Fruit fly (Drosophila melanogaster): Measurements from ENCODE around the gene CG4678.

Gene CG4678

DNA sequence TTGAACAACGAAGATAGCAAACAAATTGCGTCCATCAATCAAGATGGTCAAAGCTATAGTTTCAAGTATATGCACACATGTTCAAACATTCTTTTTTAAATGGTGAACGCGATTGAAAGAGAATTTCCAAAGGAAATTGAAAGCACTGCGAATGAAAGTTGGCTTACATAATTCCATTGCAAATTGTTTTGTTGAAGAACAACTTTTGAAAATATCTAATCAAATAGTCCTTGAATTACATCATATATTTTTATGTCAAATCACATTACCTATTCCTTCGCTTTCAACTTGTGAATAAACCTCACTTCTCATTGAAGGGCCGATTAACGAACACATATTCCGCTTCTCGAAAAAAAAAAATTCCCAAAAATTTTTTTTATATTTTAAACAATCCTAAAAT is 44.7 kb downstream of the CG4678 start, which contains the start of gene CG32568:
Gene CG32568 (plus strand): TSS at position 301 of the 400 bp plus-strand sequence.
- TF ChIP-seq lola (GFP tag; optimal IDR thresholded peaks at IDR 0.05) (no peak), Abd-B (GFP tag; optimal IDR thresholded peaks at IDR 0.05) (no peak), HLH106 (tag; optimal IDR thresholded peaks at IDR 0.05) (no peak), dmrt93B (GFP tag; optimal IDR thresholded peaks at IDR 0.05) (no peak), GATAd (GFP tag; optimal IDR thresholded peaks at IDR 0.05) (no peak), Jra (GFP tag; optimal IDR thresholded peaks at IDR 0.05) (no peak), usp (GFP tag; optimal IDR thresholded peaks at IDR 0.05) (no peak), brk (GFP tag; optimal IDR thresholded peaks at IDR 0.05) (no peak), Myc (optimal IDR thresholded peaks at IDR 0.05) (no peak), N (GFP tag; optimal IDR thresholded peaks at IDR 0.05) (no peak), Dfd (GFP tag; optimal IDR thresholded peaks at IDR 0.05) (no peak), Vsx2 (GFP tag; optimal IDR thresholded peaks at IDR 0.05; ENCODE audit: partially characterized antibody) (no peak), fru (GFP tag; optimal IDR thresholded peaks at IDR 0.05) (no peak), psq (GFP tag; optimal IDR thresholded peaks at IDR 0.05) (no peak), rgr (GFP tag; optimal IDR thresholded peaks at IDR 0.05) (no peak), tai (GFP tag; optimal IDR thresholded peaks at IDR 0.05) (no peak), CrebA (GFP tag; optimal IDR thresholded peaks at IDR 0.05; ENCODE audit: borderline replicate concordance) (no peak), br (GFP tag; optimal IDR thresholded peaks at IDR 0.05) (no peak), dsf (GFP tag; optimal IDR thresholded peaks at IDR 0.05; ENCODE audit: borderline replicate concordance) (no peak), woc (GFP tag; optimal IDR thresholded peaks at IDR 0.05) (no peak)

- TF ChIP-seq dl (GFP tag; optimal IDR thresholded peaks at IDR 0.05; ENCODE audit: insufficient read depth in 1 of 2, partially characterized antibody in 2 of 2) (no peak), Mio (GFP tag; optimal IDR thresholded peaks at IDR 0.05) (no peak), Vsx2 (GFP tag; optimal IDR thresholded peaks at IDR 0.05; ENCODE audit: partially characterized antibody) (no peak), HLH106 (tag; optimal IDR thresholded peaks at IDR 0.05) (no peak), Dif (GFP tag; optimal IDR thresholded peaks at IDR 0.05; ENCODE audit: partially characterized antibody) (no peak), foxo (GFP tag; optimal IDR thresholded peaks at IDR 0.05) (no peak), jim (GFP tag; optimal IDR thresholded peaks at IDR 0.05) (no peak), GATAd (GFP tag; optimal IDR thresholded peaks at IDR 0.05) (no peak), sage (GFP tag; optimal IDR thresholded peaks at IDR 0.05) (no peak), sv (GFP tag; optimal IDR thresholded peaks at IDR 0.05) (no peak), dsf (GFP tag; optimal IDR thresholded peaks at IDR 0.05; ENCODE audit: borderline replicate concordance) (no peak), OdsH (GFP tag; optimal IDR thresholded peaks at IDR 0.05) (no peak), dmrt93B (GFP tag; optimal IDR thresholded peaks at IDR 0.05) (no peak), psq (GFP tag; optimal IDR thresholded peaks at IDR 0.05) (no peak)
Measured at dm6 chrX:16742547-16742946, 46.6 kb downstream of the CG4678 start, which contains the start of gene Twdlalpha. Twdlalpha (plus strand) TSS chrX:16742847.

- TF ChIP-seq usp (GFP tag; optimal IDR thresholded peaks at IDR 0.05) (no peak), Hr83 (GFP tag; optimal IDR thresholded peaks at IDR 0.05; ENCODE audit: poor library complexity, severe bottlenecking) (no peak), Myc (optimal IDR thresholded peaks at IDR 0.05) (peak; percentile 20), Abd-B (GFP tag; optimal IDR thresholded peaks at IDR 0.05) (no peak), Hr78 (GFP tag; optimal IDR thresholded peaks at IDR 0.05) (no peak), Vsx2 (GFP tag; optimal IDR thresholded peaks at IDR 0.05; ENCODE audit: partially characterized antibody) (peak; percentile 26), Dif (GFP tag; optimal IDR thresholded peaks at IDR 0.05; ENCODE audit: partially characterized antibody) (peak; percentile 54), Dfd (GFP tag; optimal IDR thresholded peaks at IDR 0.05) (no peak), CG9705 (GFP tag; optimal IDR thresholded peaks at IDR 0.05) (no peak)
Measured at dm6 chrX:16744345-16744744, 48.4 kb downstream of the CG4678 start.

DNA sequence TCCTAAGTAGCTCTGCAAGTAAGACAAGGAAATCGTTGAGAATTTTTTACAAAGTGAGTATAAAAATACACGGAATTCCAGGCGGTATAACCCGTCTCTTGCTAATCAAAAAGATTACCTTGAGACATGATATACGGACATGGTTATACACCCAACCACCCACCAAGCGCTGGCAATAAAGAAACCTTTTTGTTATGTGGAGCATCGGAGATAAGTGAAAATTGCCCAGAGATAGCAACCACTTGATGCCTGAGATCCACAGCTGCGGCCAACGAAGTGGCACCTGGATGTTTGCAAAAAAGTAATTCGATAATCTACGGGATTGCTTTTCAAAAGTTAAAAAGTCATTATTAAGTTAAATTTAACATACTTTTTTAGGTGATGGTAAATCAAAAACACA is 50.0 kb downstream of the CG4678 start:
- TF ChIP-seq Dfd (GFP tag; optimal IDR thresholded peaks at IDR 0.05), result no peak
- TF ChIP-seq CrebA (GFP tag; optimal IDR thresholded peaks at IDR 0.05; ENCODE audit: borderline replicate concordance), result no peak
- no peak for TF ChIP-seq Rel (GFP tag; optimal IDR thresholded peaks at IDR 0.05)
- TF ChIP-seq Rel (tag; optimal IDR thresholded peaks at IDR 0.05), result no peak
- TF ChIP-seq woc (GFP tag; optimal IDR thresholded peaks at IDR 0.05), result no peak
- TF ChIP-seq Hr78 (GFP tag; optimal IDR thresholded peaks at IDR 0.05), result no peak
- no peak for TF ChIP-seq HLH106 (tag; optimal IDR thresholded peaks at IDR 0.05)
- no peak for TF ChIP-seq N (GFP tag; optimal IDR thresholded peaks at IDR 0.05)
- no peak for TF ChIP-seq dmrt93B (GFP tag; optimal IDR thresholded peaks at IDR 0.05)
- TF ChIP-seq jim (GFP tag; optimal IDR thresholded peaks at IDR 0.05), result no peak
- no peak for TF ChIP-seq dl (GFP tag; optimal IDR thresholded peaks at IDR 0.05; ENCODE audit: insufficient read depth in 1 of 2, partially characterized antibody in 2 of 2)
- no peak for TF ChIP-seq Hr83 (GFP tag; optimal IDR thresholded peaks at IDR 0.05; ENCODE audit: poor library complexity, severe bottlenecking)
- TF ChIP-seq Sp1 (GFP tag; optimal IDR thresholded peaks at IDR 0.05), result no peak
- no peak for TF ChIP-seq Jra (GFP tag; optimal IDR thresholded peaks at IDR 0.05)
- TF ChIP-seq Vsx2 (GFP tag; optimal IDR thresholded peaks at IDR 0.05; ENCODE audit: partially characterized antibody), result no peak
- TF ChIP-seq h (GFP tag; optimal IDR thresholded peaks at IDR 0.05), result no peak

All from whole organism, wandering third instar larva.